Fruit fly (Drosophila melanogaster): Measurements from ENCODE around the gene CG10359.

DNA sequence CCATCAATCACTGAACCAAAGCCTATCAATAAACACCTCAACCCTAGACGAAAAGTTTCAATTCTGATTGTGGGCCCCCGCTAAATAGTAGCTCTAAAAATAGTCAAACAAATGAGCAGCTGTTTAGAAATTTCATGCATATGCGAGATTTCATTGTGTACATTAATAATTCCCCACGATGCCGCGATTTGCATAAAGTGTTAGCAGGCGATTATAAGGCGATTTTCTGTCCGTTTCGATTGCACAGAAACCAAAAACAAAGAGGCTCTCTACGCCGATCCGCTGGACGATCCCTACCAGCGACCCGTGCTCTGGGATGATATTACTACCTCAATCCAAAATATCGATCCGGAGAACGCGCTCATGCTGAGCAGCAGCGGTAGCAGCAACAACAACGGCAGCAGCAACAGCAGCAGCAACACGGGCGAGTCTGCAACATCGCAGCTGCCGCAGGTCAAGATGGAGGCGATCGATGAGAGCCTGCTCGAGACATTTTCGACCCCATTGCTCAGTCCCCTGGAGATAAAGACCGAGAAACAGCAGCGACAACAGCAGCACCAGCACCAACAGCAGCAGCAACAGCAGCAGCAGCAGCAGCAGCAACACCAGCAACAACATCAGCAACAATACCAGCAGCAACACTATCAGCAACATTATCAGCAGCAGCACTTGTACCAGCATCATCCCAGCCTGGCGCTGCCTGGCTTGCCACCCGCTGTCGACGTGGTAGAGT, 33.8 kb downstream of the CG10359 start:
- TF ChIP-seq ERR (GFP tag; optimal IDR thresholded peaks at IDR 0.05) (no peak), unpg (GFP tag; optimal IDR thresholded peaks at IDR 0.05) (no peak), dati (GFP tag; IDR thresholded peaks at IDR 0.05) (no peak), Lpt (GFP tag; optimal IDR thresholded peaks at IDR 0.05) (no peak), fd64A (GFP tag; optimal IDR thresholded peaks at IDR 0.05) (no peak), CG1603 (tag; optimal IDR thresholded peaks at IDR 0.05) (no peak), CG11398 (GFP tag; optimal IDR thresholded peaks at IDR 0.05) (no peak), CoRest (tag; optimal IDR thresholded peaks at IDR 0.05) (no peak), chinmo (GFP tag; IDR thresholded peaks at IDR 0.05; ENCODE audit: partially characterized antibody) (0 out of 4 replicates have a peak, but pooled peaks have one; percentile 12), lab (GFP tag; optimal IDR thresholded peaks at IDR 0.05) (peak; percentile 26)
